Worm (Caenorhabditis elegans): ENCODE data around the gene B0244.5.
A peak's percentile ranks its signal among the peaks of the same experiment; 100 is the strongest.

B0244.5 gene

ce11 chrIII:5705228-5705888, 39.3 kb upstream of the B0244.5 start, which contains the start of gene swp-1 (continued):
- no peak for TF ChIP-seq madf-8 (GFP tag; conservative IDR thresholded peaks at IDR 0.05)
- TF ChIP-seq zim-3 (tag; optimal IDR thresholded peaks at IDR 0.05) = no peak
- TF ChIP-seq pbrm-1 (GFP tag; IDR thresholded peaks at IDR 0.05) = no peak
- no peak for TF ChIP-seq lir-1 (GFP tag; conservative IDR thresholded peaks at IDR 0.05)
- no peak for TF ChIP-seq aptf-3 (GFP tag; IDR thresholded peaks at IDR 0.05)
- no peak for TF ChIP-seq hmg-1.2 (GFP tag; IDR thresholded peaks at IDR 0.05)
- TF ChIP-seq lsl-1 (GFP tag; optimal IDR thresholded peaks at IDR 0.05) = peak; percentile 38
- no peak for TF ChIP-seq nhr-80 (tag; optimal IDR thresholded peaks at IDR 0.05)
- no peak for TF ChIP-seq dox-1 (GFP tag; IDR thresholded peaks at IDR 0.05)
- TF ChIP-seq die-1 (tag; optimal IDR thresholded peaks at IDR 0.05) = peak; percentile 50
- no peak for TF ChIP-seq pha-4 (tag; optimal IDR thresholded peaks at IDR 0.05)
- no peak for TF ChIP-seq cebp-1 (GFP tag; IDR thresholded peaks at IDR 0.05)
- peak; percentile 27 for TF ChIP-seq cebp-1 (tag; optimal IDR thresholded peaks at IDR 0.05)
- TF ChIP-seq rcor-1 (GFP tag; IDR thresholded peaks at IDR 0.05) = no peak
- no peak for TF ChIP-seq D2030.7 (GFP tag; IDR thresholded peaks at IDR 0.05)
- no peak for TF ChIP-seq sdz-38 (tag; optimal IDR thresholded peaks at IDR 0.05)
- peak; percentile 78 for TF ChIP-seq madf-6 (GFP tag; IDR thresholded peaks at IDR 0.05)
- no peak for TF ChIP-seq him-1 (tag; optimal IDR thresholded peaks at IDR 0.05)
- no peak for TF ChIP-seq F39B2.1 (GFP tag; IDR thresholded peaks at IDR 0.05)
- TF ChIP-seq lsy-27 (tag; optimal IDR thresholded peaks at IDR 0.05; ENCODE audit: borderline replicate concordance, insufficient read depth) = no peak
- TF ChIP-seq ceh-91 (GFP tag; IDR thresholded peaks at IDR 0.05) = no peak
- TF ChIP-seq lin-40 (tag; optimal IDR thresholded peaks at IDR 0.05) = no peak
- TF ChIP-seq F55B11.4 (tag; optimal IDR thresholded peaks at IDR 0.05; ENCODE audit: borderline replicate concordance, insufficient read depth) = no peak
- TF ChIP-seq unc-130 (GFP tag; optimal IDR thresholded peaks at IDR 0.05) = peak; percentile 45
- TF ChIP-seq rec-8 (tag; optimal IDR thresholded peaks at IDR 0.05) = no peak
- no peak for TF ChIP-seq ccch-3 (GFP tag; optimal IDR thresholded peaks at IDR 0.05)
- no peak for TF ChIP-seq nhr-120 (GFP tag; IDR thresholded peaks at IDR 0.05)
- no peak for TF ChIP-seq F23B12.7 (tag; optimal IDR thresholded peaks at IDR 0.05; ENCODE audit: insufficient read depth)
- TF ChIP-seq egl-44 (GFP tag; IDR thresholded peaks at IDR 0.05) = 0 out of 2 replicates have a peak, but pooled peaks have one; percentile 24
- no peak for TF ChIP-seq atf-7 (tag; optimal IDR thresholded peaks at IDR 0.05)
- TF ChIP-seq Y53F4B.3 (GFP tag; IDR thresholded peaks at IDR 0.05) = no peak
- peak; percentile 97 for TF ChIP-seq B0336.3 (GFP tag; IDR thresholded peaks at IDR 0.05)
- TF ChIP-seq bed-1 (GFP tag; IDR thresholded peaks at IDR 0.05) = no peak
- no peak for TF ChIP-seq madf-10 (tag; optimal IDR thresholded peaks at IDR 0.05)
- peak; percentile 70 for TF ChIP-seq ekl-4 (GFP tag; IDR thresholded peaks at IDR 0.05)
- no peak for TF ChIP-seq ama-1 (optimal IDR thresholded peaks at IDR 0.05)
- TF ChIP-seq ama-1 (GFP tag; optimal IDR thresholded peaks at IDR 0.05) = no peak
- TF ChIP-seq hlh-26 (GFP tag; conservative IDR thresholded peaks at IDR 0.05) = no peak
- TF ChIP-seq F57C9.4 (tag; optimal IDR thresholded peaks at IDR 0.05) = no peak
- no peak for TF ChIP-seq egrh-3 (GFP tag; IDR thresholded peaks at IDR 0.05)
- TF ChIP-seq ztf-26 (tag; optimal IDR thresholded peaks at IDR 0.05) = no peak
- TF ChIP-seq ztf-28 (GFP tag; IDR thresholded peaks at IDR 0.05) = no peak
- no peak for TF ChIP-seq dpff-1 (tag; optimal IDR thresholded peaks at IDR 0.05)
- no peak for TF ChIP-seq snpc-4 (GFP tag; optimal IDR thresholded peaks at IDR 0.05)
- no peak for TF ChIP-seq snpc-4 (tag; optimal IDR thresholded peaks at IDR 0.05)
- no peak for TF ChIP-seq mes-4 (tag; optimal IDR thresholded peaks at IDR 0.05)
- TF ChIP-seq hlh-12 (tag; optimal IDR thresholded peaks at IDR 0.05) = no peak
- peak; percentile 66; the same call in 1 of the 2 replicates for TF ChIP-seq madf-3 (GFP tag; IDR thresholded peaks at IDR 0.05)
- peak; percentile 46 for TF ChIP-seq athp-1 (tag; optimal IDR thresholded peaks at IDR 0.05)
- TF ChIP-seq attf-6 (GFP tag; IDR thresholded peaks at IDR 0.05) = peak; percentile 76

Measured in whole organism, young adult.